Fruit fly (Drosophila melanogaster): Measurements from ENCODE around the gene Mms19.

The Mms19 gene

dm6 chr3R:5250530-5251242 lies 18.3 kb downstream of the Mms19 start (continued):
- TF ChIP-seq CG32264 (GFP tag; optimal IDR thresholded peaks at IDR 0.05) (peak; percentile 6), tai (GFP tag; optimal IDR thresholded peaks at IDR 0.05) (peak; percentile 48), h (GFP tag; optimal IDR thresholded peaks at IDR 0.05) (peak; percentile 62), CrebA (GFP tag; optimal IDR thresholded peaks at IDR 0.05; ENCODE audit: borderline replicate concordance) (no peak), Abd-B (GFP tag; optimal IDR thresholded peaks at IDR 0.05) (no peak), Hr83 (GFP tag; optimal IDR thresholded peaks at IDR 0.05; ENCODE audit: poor library complexity, severe bottlenecking) (peak; percentile 59), N (GFP tag; optimal IDR thresholded peaks at IDR 0.05) (no peak), rgr (GFP tag; optimal IDR thresholded peaks at IDR 0.05) (peak; percentile 57)

DNA sequence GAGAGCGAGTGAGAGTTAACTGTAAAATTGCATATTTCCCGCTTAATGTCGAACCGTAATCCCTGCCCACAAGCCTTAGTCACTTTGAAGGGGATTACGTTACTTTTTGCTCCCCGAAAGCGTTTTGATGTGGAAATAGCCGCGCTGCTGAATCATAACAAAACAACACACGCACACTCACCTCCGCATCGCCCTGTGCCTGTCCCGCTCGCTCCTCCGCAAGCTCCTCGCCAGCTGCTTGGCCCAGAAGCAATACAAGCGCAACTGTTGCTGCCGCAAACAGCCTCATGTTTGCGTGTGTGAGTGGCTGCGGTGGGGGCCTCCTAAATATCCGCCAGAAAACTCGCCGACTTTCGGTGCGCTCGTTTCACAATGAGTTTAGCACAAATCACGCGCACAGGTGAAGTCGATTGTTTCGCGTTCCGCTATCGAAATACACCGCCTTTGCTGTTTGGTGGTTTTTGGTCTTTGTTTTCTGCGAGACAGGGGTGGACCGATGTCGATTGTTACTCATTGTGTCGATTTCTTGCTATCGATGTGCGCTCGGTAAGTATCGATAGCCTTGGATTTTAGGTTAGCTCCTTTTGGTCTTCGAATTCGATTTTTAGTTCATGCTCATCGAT lies 19.0 kb downstream of the Mms19 start, which contains the start of gene CtsF:
Gene CtsF (minus strand): TSS at position 503 of the 623 bp plus-strand sequence.
- TF ChIP-seq Hr78 (GFP tag; optimal IDR thresholded peaks at IDR 0.05) = no peak
- TF ChIP-seq brk (GFP tag; optimal IDR thresholded peaks at IDR 0.05) = peak; percentile 0
- peak; percentile 63 for TF ChIP-seq br (GFP tag; optimal IDR thresholded peaks at IDR 0.05)
- peak; percentile 21 for TF ChIP-seq HLH106 (tag; optimal IDR thresholded peaks at IDR 0.05)
- TF ChIP-seq dsf (GFP tag; optimal IDR thresholded peaks at IDR 0.05; ENCODE audit: borderline replicate concordance) = no peak
- no peak for TF ChIP-seq Vsx2 (GFP tag; optimal IDR thresholded peaks at IDR 0.05; ENCODE audit: partially characterized antibody)
- no peak for TF ChIP-seq lola (GFP tag; optimal IDR thresholded peaks at IDR 0.05)
- no peak for TF ChIP-seq pan (optimal IDR thresholded peaks at IDR 0.05)
- TF ChIP-seq jim (GFP tag; optimal IDR thresholded peaks at IDR 0.05) = no peak
- no peak for TF ChIP-seq woc (GFP tag; optimal IDR thresholded peaks at IDR 0.05)
- no peak for TF ChIP-seq ey (GFP tag; optimal IDR thresholded peaks at IDR 0.05)
- TF ChIP-seq fru (GFP tag; optimal IDR thresholded peaks at IDR 0.05) = peak; percentile 15
- TF ChIP-seq GATAd (GFP tag; optimal IDR thresholded peaks at IDR 0.05) = no peak
- no peak for TF ChIP-seq Hr83 (GFP tag; optimal IDR thresholded peaks at IDR 0.05; ENCODE audit: poor library complexity, severe bottlenecking)
- TF ChIP-seq Sp1 (GFP tag; optimal IDR thresholded peaks at IDR 0.05) = peak; percentile 58
- peak; percentile 45 for TF ChIP-seq OdsH (GFP tag; optimal IDR thresholded peaks at IDR 0.05)
- TF ChIP-seq Hnf4 (GFP tag; optimal IDR thresholded peaks at IDR 0.05) = no peak
- TF ChIP-seq CG9705 (GFP tag; optimal IDR thresholded peaks at IDR 0.05) = no peak
- TF ChIP-seq Dif (GFP tag; optimal IDR thresholded peaks at IDR 0.05; ENCODE audit: partially characterized antibody) = no peak
- no peak for TF ChIP-seq dl (GFP tag; optimal IDR thresholded peaks at IDR 0.05; ENCODE audit: insufficient read depth in 1 of 2, partially characterized antibody in 2 of 2)
- TF ChIP-seq CrebA (GFP tag; optimal IDR thresholded peaks at IDR 0.05; ENCODE audit: borderline replicate concordance) = no peak
- peak; percentile 17 for TF ChIP-seq psq (GFP tag; optimal IDR thresholded peaks at IDR 0.05)
- TF ChIP-seq Mio (GFP tag; optimal IDR thresholded peaks at IDR 0.05) = no peak
- TF ChIP-seq N (GFP tag; optimal IDR thresholded peaks at IDR 0.05) = peak; percentile 15
- TF ChIP-seq Jra (GFP tag; optimal IDR thresholded peaks at IDR 0.05) = no peak
- no peak for TF ChIP-seq CG32264 (GFP tag; optimal IDR thresholded peaks at IDR 0.05)
- TF ChIP-seq Dfd (GFP tag; optimal IDR thresholded peaks at IDR 0.05) = no peak
- TF ChIP-seq Rel (GFP tag; optimal IDR thresholded peaks at IDR 0.05) = no peak
- peak; percentile 92 for TF ChIP-seq Rel (tag; optimal IDR thresholded peaks at IDR 0.05)
- TF ChIP-seq dmrt93B (GFP tag; optimal IDR thresholded peaks at IDR 0.05) = no peak
- TF ChIP-seq Myc (optimal IDR thresholded peaks at IDR 0.05) = peak; percentile 29
- peak; percentile 13 for TF ChIP-seq sv (GFP tag; optimal IDR thresholded peaks at IDR 0.05)
- TF ChIP-seq tai (GFP tag; optimal IDR thresholded peaks at IDR 0.05) = no peak
- peak; percentile 21 for TF ChIP-seq rgr (GFP tag; optimal IDR thresholded peaks at IDR 0.05)
- TF ChIP-seq foxo (GFP tag; optimal IDR thresholded peaks at IDR 0.05) = peak in 1 of 2 experiments; percentile 32
- peak; percentile 60 for TF ChIP-seq h (GFP tag; optimal IDR thresholded peaks at IDR 0.05)
- no peak for TF ChIP-seq sage (GFP tag; optimal IDR thresholded peaks at IDR 0.05)
- peak; percentile 23 for TF ChIP-seq Abd-B (GFP tag; optimal IDR thresholded peaks at IDR 0.05)
- TF ChIP-seq usp (GFP tag; optimal IDR thresholded peaks at IDR 0.05) = no peak

Data from whole organism, wandering third instar larva.